Worm (Caenorhabditis elegans) whole organism, late embryonic: ENCODE measurements around the gene fut-6.

ENCODE experiments used
- C08G9.2 ChIP-seq: sonication (generic microtip); optimal IDR thresholded peaks from 2 replicates; lab custom pipeline; 2016; ENCODE audit warnings: mild to moderate bottlenecking, missing genetic modification characterization, moderate library complexity, missing compliant biosample characterization
- C38D4.7 ChIP-seq: fragments of 200-800 bp; sonication (Bioruptor generic); optimal IDR thresholded peaks from 2 replicates; lab custom pipeline; 2018; ENCODE audit warnings: mild to moderate bottlenecking, missing genetic modification characterization, moderate library complexity, missing compliant biosample characterization
- F13H6.1 ChIP-seq: sonication (generic microtip); optimal IDR thresholded peaks from 2 replicates; lab custom pipeline; 2016; ENCODE audit warnings: missing genetic modification characterization, missing compliant biosample characterization
- K02D7.2 ChIP-seq: sonication (generic microtip); optimal IDR thresholded peaks from 2 replicates; lab custom pipeline; 2017; ENCODE audit warnings: mild to moderate bottlenecking, missing genetic modification characterization, missing compliant biosample characterization
- T23F11.4 ChIP-seq: fragments of 200-800 bp; sonication (Bioruptor generic); optimal IDR thresholded peaks from 2 replicates; lab custom pipeline; 2018; ENCODE audit warnings: mild to moderate bottlenecking, missing genetic modification characterization, missing compliant biosample characterization
- Y22D7AL.16 ChIP-seq: sonication (generic microtip); optimal IDR thresholded peaks from 2 replicates; lab custom pipeline; 2016; ENCODE audit warnings: missing genetic modification characterization, missing compliant biosample characterization
- ahr-1 ChIP-seq: sonication (generic microtip); optimal IDR thresholded peaks from 2 replicates; lab custom pipeline; 2016; ENCODE audit warnings: missing genetic modification characterization, missing compliant biosample characterization
- ama-1 ChIP-seq: fragments of 150-350 bp; optimal IDR thresholded peaks from 2 replicates; lab custom pipeline; 2014
- ceh-14 ChIP-seq: sonication (generic microtip); optimal IDR thresholded peaks from 2 replicates; lab custom pipeline; 2016; ENCODE audit warnings: missing genotype, missing genetic modification characterization, missing compliant biosample characterization
- ceh-18 ChIP-seq: sonication (generic microtip); optimal IDR thresholded peaks from 2 replicates; lab custom pipeline; 2016; ENCODE audit warnings: missing genetic modification characterization, missing compliant biosample characterization
- ceh-19 ChIP-seq: fragments of 200-800 bp; sonication (Bioruptor generic); optimal IDR thresholded peaks from 2 replicates; lab custom pipeline; 2018; ENCODE audit warnings: mild to moderate bottlenecking, missing genetic modification characterization, missing compliant biosample characterization
- ceh-22 ChIP-seq: sonication (generic microtip); optimal IDR thresholded peaks from 2 replicates; lab custom pipeline; 2017; ENCODE audit warnings: missing biosample characterization, missing genetic modification characterization
- ceh-30 ChIP-seq: fragments of 150-350 bp; optimal IDR thresholded peaks from 2 replicates; lab custom pipeline; 2014; ENCODE audit warnings: missing biosample characterization, missing genetic modification characterization
- ceh-34 ChIP-seq: sonication (generic microtip); optimal IDR thresholded peaks from 2 replicates; lab custom pipeline; 2016; ENCODE audit warnings: mild to moderate bottlenecking, missing genetic modification characterization, missing compliant biosample characterization
- ceh-45 ChIP-seq: fragments of 200-800 bp; sonication (Bioruptor generic); IDR thresholded peaks from 2 replicates; pipeline ENCODE4 v1.3.6; 2022; ENCODE audit warnings: missing genetic modification reagents, missing genetic modification characterization, missing compliant biosample characterization
- ceh-48 ChIP-seq: sonication (generic microtip); optimal IDR thresholded peaks from 2 replicates; lab custom pipeline; 2016; ENCODE audit warnings: missing genetic modification characterization, inconsistent platforms, missing compliant biosample characterization
- ceh-6 ChIP-seq: fragments of 200-800 bp; sonication (Bioruptor generic); optimal IDR thresholded peaks from 2 replicates; lab custom pipeline; 2018; ENCODE audit warnings: mild to moderate bottlenecking, missing genetic modification characterization, missing compliant biosample characterization
- ceh-9 ChIP-seq: sonication (generic microtip); optimal IDR thresholded peaks from 2 replicates; lab custom pipeline; 2016; ENCODE audit warnings: mild to moderate bottlenecking, missing genetic modification characterization, inconsistent platforms, missing compliant biosample characterization
- elt-2 ChIP-seq: sonication (generic microtip); optimal IDR thresholded peaks from 2 replicates; lab custom pipeline; 2016; ENCODE audit warnings: missing genetic modification reagents, missing genetic modification characterization, missing compliant biosample characterization
- ets-4 ChIP-seq: sonication (generic microtip); optimal IDR thresholded peaks from 2 replicates; lab custom pipeline; 2016; ENCODE audit warnings: missing genetic modification characterization, missing compliant biosample characterization
- eyg-1 ChIP-seq: sonication (generic microtip); optimal IDR thresholded peaks from 2 replicates; lab custom pipeline; 2016; ENCODE audit warnings: missing genotype, missing genetic modification characterization, missing compliant biosample characterization
- fax-1 ChIP-seq: sonication (generic microtip); optimal IDR thresholded peaks from 2 replicates; lab custom pipeline; 2016; ENCODE audit warnings: missing genotype, missing genetic modification characterization, missing compliant biosample characterization
- hlh-6 ChIP-seq: sonication (generic microtip); optimal IDR thresholded peaks from 2 replicates; lab custom pipeline; 2016; ENCODE audit warnings: missing genotype, missing genetic modification characterization, missing compliant biosample characterization
- hlh-8 ChIP-seq: sonication (generic microtip); optimal IDR thresholded peaks from 2 replicates; lab custom pipeline; 2016; ENCODE audit warnings: missing genotype, missing genetic modification characterization, missing compliant biosample characterization
- madf-2 ChIP-seq: sonication (generic microtip); optimal IDR thresholded peaks from 2 replicates; lab custom pipeline; 2017; ENCODE audit warnings: missing genetic modification characterization, missing compliant biosample characterization
- nfya-1 ChIP-seq: sonication (generic microtip); optimal IDR thresholded peaks from 2 replicates; lab custom pipeline; 2017; ENCODE audit warnings: missing genetic modification characterization, mild to moderate bottlenecking, missing compliant biosample characterization, antibody characterized with exemption, moderate library complexity
- npax-4 ChIP-seq: sonication (generic microtip); optimal IDR thresholded peaks from 2 replicates; lab custom pipeline; 2016; ENCODE audit warnings: missing genetic modification characterization, missing compliant biosample characterization
- odd-2 ChIP-seq: sonication (generic microtip); optimal IDR thresholded peaks from 2 replicates; lab custom pipeline; 2017; ENCODE audit warnings: antibody characterized with exemption, mild to moderate bottlenecking, missing genetic modification characterization, missing compliant biosample characterization
- pat-9 ChIP-seq: fragments of 200-800 bp; sonication (Bioruptor generic); optimal IDR thresholded peaks from 2 replicates; lab custom pipeline; 2018; ENCODE audit warnings: mild to moderate bottlenecking, missing genetic modification characterization, moderate library complexity, missing compliant biosample characterization
- pax-1 ChIP-seq: fragments of 150-350 bp; optimal IDR thresholded peaks from 2 replicates; lab custom pipeline; 2014; ENCODE audit warnings: missing biosample characterization, missing genetic modification characterization
- pros-1 ChIP-seq: fragments of 150-350 bp; optimal IDR thresholded peaks from 2 replicates; lab custom pipeline; 2014; ENCODE audit warnings: missing biosample characterization, missing genetic modification reagents, missing genetic modification characterization
- ref-2 ChIP-seq: sonication (generic microtip); optimal IDR thresholded peaks from 2 replicates; lab custom pipeline; 2016; ENCODE audit warnings: missing genetic modification characterization, missing compliant biosample characterization
- sox-2 ChIP-seq: fragments of 200-800 bp; sonication (Bioruptor generic); IDR thresholded peaks from 2 replicates; pipeline ENCODE4 v1.3.6; 2022; ENCODE audit warnings: missing genetic modification reagents, missing genetic modification characterization, missing compliant biosample characterization
- syd-9 ChIP-seq: sonication (generic microtip); optimal IDR thresholded peaks from 2 replicates; lab custom pipeline; 2016; ENCODE audit warnings: mild to moderate bottlenecking, missing genetic modification characterization, moderate library complexity, missing compliant biosample characterization
- tbx-2 ChIP-seq: sonication (generic microtip); optimal IDR thresholded peaks from 2 replicates; lab custom pipeline; 2016; ENCODE audit warnings: missing genetic modification characterization, missing compliant biosample characterization
- unc-3 ChIP-seq, 2 experiments: fragments of 200-800 bp in 1 of 2; sonication (Bioruptor generic) in 1 of 2; sonication (generic microtip) in 1 of 2; conservative IDR thresholded peaks in 1 of 2; optimal IDR thresholded peaks in 1 of 2; 2 replicates each; pipeline versions ENCODE4 v1.3.6 to Lab custom; 2016 to 2022; ENCODE audit warnings: missing compliant biosample characterization in 2 of 2, missing genetic modification characterization in 2 of 2, missing genetic modification reagents in 1 of 2
- unc-42 ChIP-seq: sonication (generic microtip); optimal IDR thresholded peaks from 2 replicates; lab custom pipeline; 2016; ENCODE audit warnings: missing genotype, missing genetic modification characterization, missing compliant biosample characterization
- unc-55 ChIP-seq: sonication (generic microtip); optimal IDR thresholded peaks from 2 replicates; lab custom pipeline; 2017; ENCODE audit warnings: missing biosample characterization, missing genetic modification reagents, missing genetic modification characterization

Gene fut-6

DNA sequence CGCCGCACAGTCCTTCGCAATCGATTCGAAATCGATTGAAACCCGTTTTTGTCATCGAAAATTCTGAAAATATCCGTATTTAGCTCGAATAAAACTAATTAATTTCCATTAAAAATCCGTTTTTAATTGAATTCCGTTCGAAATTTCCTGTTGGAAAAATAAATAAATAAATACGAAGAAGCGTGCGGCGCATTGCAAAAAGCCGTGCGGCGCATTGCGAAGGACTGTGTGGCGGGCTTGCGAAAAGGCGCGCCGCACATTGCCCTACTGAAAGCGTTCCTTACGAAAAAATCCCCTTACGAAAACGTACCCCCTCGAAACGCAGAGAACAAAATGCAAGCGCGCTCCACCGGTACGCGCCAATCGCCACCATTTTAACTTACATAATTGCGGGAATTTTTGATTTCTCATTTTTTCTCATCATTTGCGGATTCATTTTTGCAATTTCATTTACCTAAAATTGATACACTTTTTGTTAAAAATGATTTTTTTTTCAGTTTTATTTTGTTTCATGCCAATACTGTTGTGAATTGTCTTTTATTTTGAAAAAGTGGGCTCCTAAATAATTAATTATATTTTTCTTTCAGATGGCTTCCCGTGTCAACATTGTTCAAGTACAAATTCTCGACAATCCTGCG is 45.9 kb upstream of the fut-6 start, which contains the start of gene unc-85 (continued):
- TF ChIP-seq pat-9 (tag; lab: Kevin White, UChicago) (peak; percentile 33), T23F11.4 (peak; percentile 47), C38D4.7 (GFP tag; lab: Kevin White, UChicago) (peak; percentile 3)

- TF ChIP-seq K02D7.2 (tag; lab: Kevin White, UChicago): no peak
- no peak for TF ChIP-seq odd-2 (tag; lab: Kevin White, UChicago)
- TF ChIP-seq unc-3 (GFP tag; conservative IDR thresholded peaks at IDR 0.05; lab: Robert Waterston, UW): no peak
- no peak for TF ChIP-seq unc-3 (tag; optimal IDR thresholded peaks at IDR 0.05; lab: Kevin White, UChicago)
- peak; percentile 3 for TF ChIP-seq unc-42 (tag; lab: Kevin White, UChicago)
- TF ChIP-seq pax-1 (tag; lab: Kevin White, UChicago): peak; percentile 33
- TF ChIP-seq npax-4 (tag; lab: Kevin White, UChicago): no peak
- TF ChIP-seq ref-2 (tag; lab: Kevin White, UChicago): peak; percentile 21
- TF ChIP-seq unc-55 (GFP tag; lab: Kevin White, UChicago): peak; percentile 97
- peak; percentile 25 for TF ChIP-seq tbx-2 (tag; lab: Kevin White, UChicago)
- no peak for TF ChIP-seq ama-1 (lab: Kevin White, UChicago)
- no peak for TF ChIP-seq ceh-14
- no peak for TF ChIP-seq syd-9
- no peak for TF ChIP-seq C08G9.2 (tag; lab: Kevin White, UChicago)
- TF ChIP-seq sox-2 (GFP tag; lab: Robert Waterston, UW): no peak
- no peak for TF ChIP-seq ceh-19 (GFP tag; lab: Kevin White, UChicago)
- TF ChIP-seq nfya-1: peak; percentile 85
- no peak for TF ChIP-seq pros-1
- TF ChIP-seq ceh-6 (GFP tag; lab: Kevin White, UChicago): no peak
- no peak for TF ChIP-seq ceh-34 (tag; lab: Kevin White, UChicago)
- TF ChIP-seq hlh-8 (tag; lab: Kevin White, UChicago): no peak
- TF ChIP-seq ceh-9: no peak
- no peak for TF ChIP-seq ceh-48 (tag; lab: Kevin White, UChicago)
- TF ChIP-seq ets-4 (tag; lab: Kevin White, UChicago): no peak
- no peak for TF ChIP-seq ceh-45
- TF ChIP-seq hlh-6 (tag; lab: Kevin White, UChicago): no peak
- TF ChIP-seq ceh-18: no peak
- TF ChIP-seq Y22D7AL.16 (tag; lab: Kevin White, UChicago): no peak
- no peak for TF ChIP-seq eyg-1 (tag; lab: Kevin White, UChicago)
- no peak for TF ChIP-seq F13H6.1 (tag; lab: Kevin White, UChicago)
- TF ChIP-seq ahr-1 (tag; lab: Kevin White, UChicago): no peak
- no peak for TF ChIP-seq madf-2 (tag; lab: Kevin White, UChicago)
- no peak for TF ChIP-seq fax-1 (tag; lab: Kevin White, UChicago)
Measured at ce11 chrII:4698266-4698771, 42.6 kb upstream of the fut-6 start, which contains the start of the genes rpn-5 and scc-1. TSS of gene rpn-5 (minus strand) at chrII:4698427. TSS of gene scc-1 (plus strand) at chrII:4698721.

ce11 chrII:4696055-4696454 is 40.3 kb upstream of the fut-6 start:
- TF ChIP-seq ceh-22 (no peak), ceh-30 (tag; lab: Kevin White, UChicago) (no peak)

ce11 chrII:4693129-4693528 is 37.4 kb upstream of the fut-6 start, which contains the start of gene F10G7.5:
TSS of gene F10G7.5 (plus strand) at chrII:4693414.
- TF ChIP-seq K02D7.2 (tag; lab: Kevin White, UChicago) (no peak), elt-2 (tag; lab: Kevin White, UChicago) (peak; percentile 43)
